Worm (Caenorhabditis elegans) whole organism, L2 larva: Measurements from ENCODE around the gene ZC449.2.

Experiments used
- C34F6.9 ChIP-seq: fragments of 150-350 bp; optimal IDR thresholded peaks from 2 replicates; lab custom pipeline; 2014; ENCODE audit warnings: missing biosample characterization, missing genetic modification characterization
- R02D3.7 ChIP-seq: fragments of 150-350 bp; optimal IDR thresholded peaks from 2 replicates; lab custom pipeline; 2014; ENCODE audit warnings: missing biosample characterization, missing genetic modification characterization
- Y55F3AM.14 ChIP-seq: fragments of 200-800 bp; sonication (Bioruptor generic); optimal IDR thresholded peaks from 2 replicates; lab custom pipeline; 2018; ENCODE audit warnings: mild to moderate bottlenecking, missing genetic modification characterization, missing compliant biosample characterization
- ZK546.5 ChIP-seq: sonication (generic microtip); optimal IDR thresholded peaks from 2 replicates; lab custom pipeline; 2017; ENCODE audit warnings: missing biosample characterization, missing genetic modification characterization
- alr-1 ChIP-seq: fragments of 150-350 bp; optimal IDR thresholded peaks from 2 replicates; lab custom pipeline; 2014; ENCODE audit warnings: missing biosample characterization, missing genetic modification characterization
- ama-1 ChIP-seq: fragments of 150-350 bp; optimal IDR thresholded peaks from 2 replicates; lab custom pipeline; 2018; ENCODE audit warnings: inconsistent platforms
- blmp-1 ChIP-seq: sonication (generic microtip); optimal IDR thresholded peaks from 2 replicates; lab custom pipeline; 2017; ENCODE audit warnings: missing genetic modification characterization, mild to moderate bottlenecking, missing compliant biosample characterization, antibody characterized with exemption, moderate library complexity; ENCODE audit not compliant: insufficient read depth
- ceh-16 ChIP-seq: fragments of 150-350 bp; optimal IDR thresholded peaks from 2 replicates; lab custom pipeline; 2014; ENCODE audit warnings: missing biosample characterization, missing genetic modification characterization
- ceh-82 ChIP-seq: fragments of 150-350 bp; optimal IDR thresholded peaks from 2 replicates; lab custom pipeline; 2014; ENCODE audit warnings: missing biosample characterization, missing genetic modification characterization
- crh-2 ChIP-seq: sonication (generic microtip); optimal IDR thresholded peaks from 2 replicates; lab custom pipeline; 2017; ENCODE audit warnings: missing biosample characterization, missing genetic modification characterization
- egl-27 ChIP-seq: sonication (generic microtip); optimal IDR thresholded peaks from 3 replicates; lab custom pipeline; 2017; ENCODE audit warnings: missing biosample characterization, missing genetic modification reagents, missing genetic modification characterization
- elt-1 ChIP-seq: fragments of 150-350 bp; optimal IDR thresholded peaks from 2 replicates; lab custom pipeline; 2014; ENCODE audit warnings: missing biosample characterization, missing genetic modification characterization
- elt-3 ChIP-seq: sonication (generic microtip); optimal IDR thresholded peaks from 2 replicates; lab custom pipeline; 2017; ENCODE audit warnings: missing biosample characterization, missing genetic modification characterization
- fos-1 ChIP-seq: fragments of 150-350 bp; optimal IDR thresholded peaks from 2 replicates; lab custom pipeline; 2014; ENCODE audit warnings: missing biosample characterization, missing genetic modification characterization
- gmeb-1 ChIP-seq: fragments of 150-350 bp; optimal IDR thresholded peaks from 2 replicates; lab custom pipeline; 2014; ENCODE audit warnings: missing biosample characterization, missing genetic modification characterization
- lin-11 ChIP-seq: fragments of 150-350 bp; sonication (generic microtip); optimal IDR thresholded peaks from 2 replicates; lab custom pipeline; 2014; ENCODE audit warnings: missing biosample characterization, missing genetic modification characterization, inconsistent platforms, mixed read lengths
- lin-13 ChIP-seq: fragments of 150-350 bp; optimal IDR thresholded peaks from 2 replicates; lab custom pipeline; 2014; ENCODE audit warnings: missing biosample characterization, missing genetic modification reagents, missing genetic modification characterization
- lsy-2 ChIP-seq, 2 experiments: fragments of 150-350 bp in 1 of 2; sonication (generic microtip) in 1 of 2; optimal IDR thresholded peaks; 2 replicates each; lab custom pipeline; 2014 to 2017; ENCODE audit warnings: missing biosample characterization in 2 of 2, missing genetic modification characterization in 2 of 2
- mab-5 ChIP-seq: fragments of 150-350 bp; optimal IDR thresholded peaks from 2 replicates; lab custom pipeline; 2014; ENCODE audit warnings: missing biosample characterization, missing genetic modification characterization
- nhr-10 ChIP-seq: sonication (generic microtip); optimal IDR thresholded peaks from 2 replicates; lab custom pipeline; 2017; ENCODE audit warnings: missing biosample characterization, missing genetic modification characterization
- nhr-11 ChIP-seq: fragments of 150-350 bp; optimal IDR thresholded peaks from 2 replicates; lab custom pipeline; 2014; ENCODE audit warnings: missing biosample characterization, missing genetic modification characterization
- nhr-12 ChIP-seq: fragments of 150-350 bp; optimal IDR thresholded peaks from 2 replicates; lab custom pipeline; 2014; ENCODE audit warnings: missing biosample characterization, missing genetic modification characterization
- nhr-129 ChIP-seq: fragments of 150-350 bp; optimal IDR thresholded peaks from 2 replicates; lab custom pipeline; 2014; ENCODE audit warnings: missing biosample characterization, missing genetic modification characterization
- nhr-21 ChIP-seq: fragments of 150-350 bp; optimal IDR thresholded peaks from 2 replicates; lab custom pipeline; 2014; ENCODE audit warnings: missing biosample characterization, missing genetic modification characterization
- nhr-23 ChIP-seq: fragments of 150-350 bp; optimal IDR thresholded peaks from 2 replicates; lab custom pipeline; 2014; ENCODE audit warnings: missing biosample characterization, missing genetic modification reagents, missing genetic modification characterization
- nhr-237 ChIP-seq: fragments of 150-350 bp; optimal IDR thresholded peaks from 2 replicates; lab custom pipeline; 2014; ENCODE audit warnings: missing biosample characterization, missing genetic modification characterization
- nhr-25 ChIP-seq: fragments of 150-350 bp; sonication (generic microtip); optimal IDR thresholded peaks from 3 replicates; lab custom pipeline; 2014; ENCODE audit warnings: missing biosample characterization, missing genetic modification characterization
- nhr-6 ChIP-seq: fragments of 150-350 bp; optimal IDR thresholded peaks from 2 replicates; lab custom pipeline; 2014; ENCODE audit warnings: missing biosample characterization, missing genetic modification characterization
- nhr-77 ChIP-seq: fragments of 150-350 bp; optimal IDR thresholded peaks from 2 replicates; lab custom pipeline; 2014; ENCODE audit warnings: missing biosample characterization, missing genetic modification characterization
- peb-1 ChIP-seq: fragments of 150-350 bp; optimal IDR thresholded peaks from 2 replicates; lab custom pipeline; 2014; ENCODE audit warnings: missing biosample characterization, missing genetic modification characterization
- sem-4 ChIP-seq: fragments of 150-350 bp; optimal IDR thresholded peaks from 2 replicates; lab custom pipeline; 2014; ENCODE audit warnings: missing biosample characterization, missing genetic modification reagents, missing genetic modification characterization
- skn-1 ChIP-seq: sonication (generic microtip); optimal IDR thresholded peaks from 2 replicates; lab custom pipeline; 2017; ENCODE audit warnings: missing biosample characterization, missing genetic modification characterization
- sma-3 ChIP-seq: sonication (generic microtip); optimal IDR thresholded peaks from 2 replicates; lab custom pipeline; 2016; ENCODE audit warnings: missing genetic modification reagents, missing genetic modification characterization, missing compliant biosample characterization
- sma-9 ChIP-seq, 2 experiments: fragments of 150-350 bp in 1 of 2; sonication (generic microtip) in 1 of 2; optimal IDR thresholded peaks; 2 replicates each; lab custom pipeline; 2014 to 2016; ENCODE audit warnings: missing genetic modification characterization in 2 of 2, mild to moderate bottlenecking in 1 of 2, missing biosample characterization in 1 of 2, missing compliant biosample characterization in 1 of 2, missing genetic modification reagents in 1 of 2, moderate library complexity in 1 of 2
- unc-39 ChIP-seq: fragments of 150-350 bp; optimal IDR thresholded peaks from 2 replicates; lab custom pipeline; 2014; ENCODE audit warnings: missing biosample characterization, missing genetic modification characterization
- unc-55 ChIP-seq: fragments of 150-350 bp; sonication (generic microtip); optimal IDR thresholded peaks from 3 replicates; lab custom pipeline; 2014; ENCODE audit warnings: missing biosample characterization, missing genetic modification reagents, missing genetic modification characterization
- unc-62 ChIP-seq: fragments of 150-350 bp; optimal IDR thresholded peaks from 2 replicates; lab custom pipeline; 2014; ENCODE audit warnings: missing biosample characterization, missing genetic modification reagents, missing genetic modification characterization
- ztf-11 ChIP-seq: sonication (generic microtip); optimal IDR thresholded peaks from 2 replicates; lab custom pipeline; 2017; ENCODE audit warnings: missing biosample characterization, missing genetic modification characterization
- ztf-4 ChIP-seq: fragments of 150-350 bp; optimal IDR thresholded peaks from 2 replicates; lab custom pipeline; 2014; ENCODE audit warnings: missing biosample characterization, missing genetic modification characterization

Gene ZC449.2

ce11 chrX:5009000-5009399, 12.1 kb upstream of the ZC449.2 start, which contains the start of gene hsd-3:
hsd-3 (plus strand) TSS chrX:5009300.
- TF ChIP-seq gmeb-1 (tag; lab: Kevin White, UChicago) (no peak), nhr-23 (no peak), nhr-21 (tag; lab: Kevin White, UChicago) (no peak), nhr-6 (tag; lab: Kevin White, UChicago) (no peak), ama-1 (no peak), unc-55 (no peak), R02D3.7 (tag; lab: Kevin White, UChicago) (no peak), elt-3 (tag; lab: Kevin White, UChicago) (no peak), nhr-11 (tag; lab: Kevin White, UChicago) (no peak), mab-5 (tag; lab: Kevin White, UChicago) (no peak), nhr-12 (tag; lab: Kevin White, UChicago) (no peak), alr-1 (tag; lab: Kevin White, UChicago) (no peak)

ce11 chrX:5013826-5014225, 7.3 kb upstream of the ZC449.2 start, which contains the start of gene ZC449.7:
ZC449.7 (plus strand) TSS chrX:5014074.
- TF ChIP-seq nhr-10 (tag; lab: Kevin White, UChicago) = no peak
- TF ChIP-seq nhr-23 = no peak
- no peak for TF ChIP-seq unc-62 (GFP tag; lab: Kevin White, UChicago)
- no peak for TF ChIP-seq nhr-25 (tag; lab: Kevin White, UChicago)

ce11 chrX:5015775-5016174, 5.3 kb upstream of the ZC449.2 start, which contains the start of gene ZC449.8:
ZC449.8 (plus strand) TSS chrX:5016075.
- TF ChIP-seq blmp-1 (tag; lab: Kevin White, UChicago) = no peak
- TF ChIP-seq ztf-11 (tag; lab: Kevin White, UChicago) = no peak
- TF ChIP-seq nhr-11 (tag; lab: Kevin White, UChicago) = no peak
- TF ChIP-seq ceh-82 (tag; lab: Kevin White, UChicago) = no peak
- TF ChIP-seq peb-1 (tag; lab: Kevin White, UChicago) = no peak
- no peak for TF ChIP-seq ZK546.5 (tag; lab: Kevin White, UChicago)
- TF ChIP-seq sma-3 = no peak
- TF ChIP-seq nhr-129 (tag; lab: Kevin White, UChicago) = no peak
- TF ChIP-seq Y55F3AM.14 (GFP tag; lab: Kevin White, UChicago) = no peak
- TF ChIP-seq skn-1 (tag; lab: Kevin White, UChicago) = no peak
- no peak for TF ChIP-seq gmeb-1 (tag; lab: Kevin White, UChicago)
- no peak for TF ChIP-seq nhr-6 (tag; lab: Kevin White, UChicago)

- no peak for TF ChIP-seq lsy-2 (tag; optimal IDR thresholded peaks at IDR 0.05; lab: Kevin White, UChicago)
- TF ChIP-seq nhr-77 (tag; lab: Kevin White, UChicago) = no peak
- no peak for TF ChIP-seq unc-62 (GFP tag; lab: Kevin White, UChicago)
- no peak for TF ChIP-seq nhr-129 (tag; lab: Kevin White, UChicago)
- TF ChIP-seq mab-5 (tag; lab: Kevin White, UChicago) = no peak
- no peak for TF ChIP-seq egl-27 (tag; lab: Kevin White, UChicago)
- TF ChIP-seq nhr-21 (tag; lab: Kevin White, UChicago) = no peak
- no peak for TF ChIP-seq sem-4
- no peak for TF ChIP-seq R02D3.7 (tag; lab: Kevin White, UChicago)
- no peak for TF ChIP-seq ceh-82 (tag; lab: Kevin White, UChicago)
- no peak for TF ChIP-seq ztf-4 (tag; lab: Kevin White, UChicago)
- no peak for TF ChIP-seq nhr-10 (tag; lab: Kevin White, UChicago)
- TF ChIP-seq crh-2 (tag; lab: Kevin White, UChicago) = no peak
- TF ChIP-seq Y55F3AM.14 (GFP tag; lab: Kevin White, UChicago) = no peak
- no peak for TF ChIP-seq alr-1 (tag; lab: Kevin White, UChicago)
Measured at ce11 chrX:5017591-5017990, 3.5 kb upstream of the ZC449.2 start, which contains the start of gene sek-3. sek-3 (plus strand) TSS chrX:5017891.

ce11 chrX:5018062-5018653, 2.9 kb upstream of the ZC449.2 start:
- TF ChIP-seq C34F6.9 (peak; percentile 56), lin-11 (tag; lab: Kevin White, UChicago) (no peak), ceh-16 (tag; lab: Kevin White, UChicago) (no peak), elt-1 (tag; lab: Kevin White, UChicago) (no peak), crh-2 (tag; lab: Kevin White, UChicago) (peak; percentile 51), fos-1 (tag; lab: Kevin White, UChicago) (peak; percentile 70), gmeb-1 (tag; lab: Kevin White, UChicago) (peak; percentile 0), nhr-6 (tag; lab: Kevin White, UChicago) (no peak), lsy-2 (tag; optimal IDR thresholded peaks at IDR 0.05; lab: Kevin White, UChicago) (peak in 1 of 2 experiments; percentile 27), ZK546.5 (tag; lab: Kevin White, UChicago) (no peak), unc-55 (peak; percentile 75), unc-39 (tag; lab: Kevin White, UChicago) (no peak), sma-9 (GFP tag; optimal IDR thresholded peaks at IDR 0.05; lab: Kevin White, UChicago) (peak; percentile 20), sma-9 (tag; optimal IDR thresholded peaks at IDR 0.05; lab: Kevin White, UChicago) (no peak), nhr-237 (tag; lab: Kevin White, UChicago) (no peak), nhr-129 (tag; lab: Kevin White, UChicago) (peak; percentile 72), lin-13 (GFP tag; lab: Kevin White, UChicago) (peak; percentile 18)
